Worm (Caenorhabditis elegans): ENCODE data around the gene byn-1.

byn-1 gene

ce11 chrIII:6897587-6898064 lies 34.2 kb upstream of the byn-1 start, which contains the start of gene T07E3.4 (continued):
- TF ChIP-seq lsy-2 (tag; optimal IDR thresholded peaks at IDR 0.05) (peak; percentile 82 to 88), rnt-1 (tag; optimal IDR thresholded peaks at IDR 0.05) (peak; percentile 91), C34B4.2 (tag; optimal IDR thresholded peaks at IDR 0.05) (no peak), ceh-63 (GFP tag; optimal IDR thresholded peaks at IDR 0.05) (no peak), nhr-12 (tag; optimal IDR thresholded peaks at IDR 0.05) (no peak), nhr-19 (GFP tag; conservative IDR thresholded peaks at IDR 0.05) (peak; percentile 94), egl-13 (tag; optimal IDR thresholded peaks at IDR 0.05) (no peak), fkh-4 (tag; optimal IDR thresholded peaks at IDR 0.05; ENCODE audit: borderline replicate concordance) (no peak), unc-86 (tag; optimal IDR thresholded peaks at IDR 0.05) (no peak), elt-2 (tag; optimal IDR thresholded peaks at IDR 0.05) (peak; percentile 30), egl-27 (tag; optimal IDR thresholded peaks at IDR 0.05) (peak; percentile 10 to 55), nhr-47 (tag; optimal IDR thresholded peaks at IDR 0.05) (peak; percentile 84), unc-30 (tag; optimal IDR thresholded peaks at IDR 0.05) (no peak), hlh-4 (tag; optimal IDR thresholded peaks at IDR 0.05) (no peak), efl-3 (GFP tag; optimal IDR thresholded peaks at IDR 0.05) (no peak), nhr-28 (tag; optimal IDR thresholded peaks at IDR 0.05) (no peak), nhr-20 (tag; optimal IDR thresholded peaks at IDR 0.05) (peak; percentile 96), lin-13 (GFP tag; optimal IDR thresholded peaks at IDR 0.05) (peak; percentile 51), hpl-2 (GFP tag; optimal IDR thresholded peaks at IDR 0.05) (no peak), fkh-8 (tag; optimal IDR thresholded peaks at IDR 0.05) (peak; percentile 30), unc-98 (GFP tag; IDR thresholded peaks at IDR 0.05) (no peak), mef-2 (tag; optimal IDR thresholded peaks at IDR 0.05) (peak; percentile 59), alr-1 (tag; optimal IDR thresholded peaks at IDR 0.05; ENCODE audit: borderline replicate concordance) (no peak), ces-1 (GFP tag; optimal IDR thresholded peaks at IDR 0.05) (no peak), ztf-4 (tag; optimal IDR thresholded peaks at IDR 0.05) (peak; percentile 85), lin-39 (tag; optimal IDR thresholded peaks at IDR 0.05) (peak; percentile 76), nhr-77 (tag; optimal IDR thresholded peaks at IDR 0.05) (peak; percentile 43), fkh-10 (GFP tag; optimal IDR thresholded peaks at IDR 0.05) (no peak), efl-1 (optimal IDR thresholded peaks at IDR 0.05) (peak; percentile 69), efl-1 (GFP tag; optimal IDR thresholded peaks at IDR 0.05 in 1 of 2) (peak; percentile 46 to 95), nhr-85 (tag) (peak; percentile 99), lin-14 (GFP tag; optimal IDR thresholded peaks at IDR 0.05) (peak; percentile 95)

- TF ChIP-seq lin-35 (GFP tag; optimal IDR thresholded peaks at IDR 0.05): peak in 1 of 2 experiments; percentile 61
- TF ChIP-seq fos-1 (tag; optimal IDR thresholded peaks at IDR 0.05): peak; percentile 5
- peak; percentile 12 for TF ChIP-seq swsn-7 (tag; optimal IDR thresholded peaks at IDR 0.05)
- peak; percentile 56 for TF ChIP-seq unc-130 (tag; optimal IDR thresholded peaks at IDR 0.05)
- peak; percentile 50 for TF ChIP-seq grh-1 (GFP tag; IDR thresholded peaks at IDR 0.05)
- peak; percentile 54 to 70 for TF ChIP-seq lsy-2 (tag; optimal IDR thresholded peaks at IDR 0.05)
- peak; percentile 73 for TF ChIP-seq snu-23 (GFP tag; optimal IDR thresholded peaks at IDR 0.05)
- peak; percentile 48 for TF ChIP-seq blmp-1 (tag; optimal IDR thresholded peaks at IDR 0.05)
- TF ChIP-seq elt-2 (tag; optimal IDR thresholded peaks at IDR 0.05): peak; percentile 11
- TF ChIP-seq C16A3.4 (tag; optimal IDR thresholded peaks at IDR 0.05): no peak
- TF ChIP-seq nhr-47 (tag; optimal IDR thresholded peaks at IDR 0.05): peak; percentile 44
- TF ChIP-seq alr-1 (tag; optimal IDR thresholded peaks at IDR 0.05; ENCODE audit: borderline replicate concordance): no peak
- TF ChIP-seq tlp-1 (tag; optimal IDR thresholded peaks at IDR 0.05): no peak
- TF ChIP-seq lir-3 (tag; optimal IDR thresholded peaks at IDR 0.05; ENCODE audit: poor library complexity): peak; percentile 4
- TF ChIP-seq mdl-1 (tag; optimal IDR thresholded peaks at IDR 0.05): peak in 1 of 2 experiments; percentile 23
- peak; percentile 21 for TF ChIP-seq mep-1 (tag; optimal IDR thresholded peaks at IDR 0.05)
- no peak for TF ChIP-seq snpc-4 (tag; optimal IDR thresholded peaks at IDR 0.05)
- TF ChIP-seq fkh-10 (GFP tag; optimal IDR thresholded peaks at IDR 0.05): no peak
- TF ChIP-seq unc-86 (tag; optimal IDR thresholded peaks at IDR 0.05): no peak
- TF ChIP-seq nhr-28 (tag; optimal IDR thresholded peaks at IDR 0.05): no peak
- TF ChIP-seq lin-14 (GFP tag; optimal IDR thresholded peaks at IDR 0.05): peak; percentile 82
- no peak for TF ChIP-seq ceh-8 (GFP tag; optimal IDR thresholded peaks at IDR 0.05)
- no peak for TF ChIP-seq sox-4 (tag; optimal IDR thresholded peaks at IDR 0.05)
- no peak for TF ChIP-seq unc-62 (GFP tag; optimal IDR thresholded peaks at IDR 0.05)
- TF ChIP-seq nhr-90 (tag; optimal IDR thresholded peaks at IDR 0.05; ENCODE audit: poor library complexity): peak; percentile 44
- peak; percentile 58 for TF ChIP-seq tbx-2 (tag; optimal IDR thresholded peaks at IDR 0.05)
- TF ChIP-seq nhr-85 (tag): peak; percentile 85
- peak; percentile 83 for TF ChIP-seq nhr-20 (tag; optimal IDR thresholded peaks at IDR 0.05)
- no peak for TF ChIP-seq sptf-1 (tag; optimal IDR thresholded peaks at IDR 0.05)
- TF ChIP-seq ceh-63 (GFP tag; optimal IDR thresholded peaks at IDR 0.05): no peak
These were observed 33.3 kb upstream of the byn-1 start for ce11 chrIII:6898518-6898917.

Data from whole organism, L1 larva.